Fruit fly (Drosophila melanogaster): ENCODE results near the gene CG14841.

CG14841 gene

DNA sequence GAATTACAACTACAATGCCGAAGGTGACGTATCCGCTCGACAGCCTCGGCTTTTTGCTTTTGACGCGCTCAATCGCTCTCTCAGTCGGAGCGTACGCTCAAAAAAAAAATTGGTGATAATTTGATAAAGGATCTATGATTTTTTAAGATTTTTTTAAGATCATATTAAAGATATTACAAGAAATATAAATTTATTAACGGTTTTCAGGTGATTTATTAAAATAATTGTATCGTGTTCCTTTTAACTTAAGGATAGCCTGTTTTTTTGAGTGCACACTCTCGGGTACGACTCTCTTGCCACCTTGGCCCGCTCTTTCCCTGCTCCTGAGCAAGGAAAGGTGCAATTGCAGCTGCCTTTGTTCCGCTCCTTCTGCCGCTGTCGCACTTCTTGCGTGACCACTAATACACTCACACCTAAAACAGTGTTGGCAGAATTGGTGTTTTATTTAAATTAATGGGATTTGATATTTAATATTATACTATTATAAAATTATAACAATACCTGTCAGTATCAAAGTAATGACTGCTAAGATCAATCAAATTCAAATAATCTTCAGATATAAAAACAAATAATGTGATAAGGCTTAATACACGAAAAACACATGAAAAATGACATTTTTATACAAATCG is 15.8 kb upstream of the CG14841 start (continued):
- TF ChIP-seq tio (GFP tag; optimal IDR thresholded peaks at IDR 0.05) (no peak), CG8290 (GFP tag; optimal IDR thresholded peaks at IDR 0.05) (no peak), CG8290 (tag; optimal IDR thresholded peaks at IDR 0.05) (no peak), Taf1 (GFP tag; IDR thresholded peaks at IDR 0.05) (peak; percentile 53; the same call in 1 of the 2 replicates), CG10267 (tag; optimal IDR thresholded peaks at IDR 0.05) (peak; percentile 89), vvl (GFP tag; IDR thresholded peaks at IDR 0.05) (peak; percentile 93), CG32532 (GFP tag; IDR thresholded peaks at IDR 0.05) (peak; percentile 85), pan (optimal IDR thresholded peaks at IDR 0.05) (no peak), pan (GFP tag; optimal IDR thresholded peaks at IDR 0.05 in 1 of 2, IDR thresholded peaks at IDR 0.05 in 1 of 2) (peak in 1 of 2 experiments; percentile 88), Dad (GFP tag; optimal IDR thresholded peaks at IDR 0.05) (peak; percentile 20), CG12391 (tag; optimal IDR thresholded peaks at IDR 0.05) (peak; percentile 87), ase (GFP tag; IDR thresholded peaks at IDR 0.05) (peak; percentile 44; the same call in 2 of the 3 replicates), NK7.1 (GFP tag; optimal IDR thresholded peaks at IDR 0.05) (no peak), Mad (GFP tag; optimal IDR thresholded peaks at IDR 0.05) (peak; percentile 25), CG6683 (GFP tag; optimal IDR thresholded peaks at IDR 0.05) (no peak), CG2120 (GFP tag; optimal IDR thresholded peaks at IDR 0.05) (no peak), tgo (GFP tag; IDR thresholded peaks at IDR 0.05) (peak; percentile 74), Camta (GFP tag; optimal IDR thresholded peaks at IDR 0.05) (peak; percentile 7), CG4854 (GFP tag; optimal IDR thresholded peaks at IDR 0.05) (no peak), gt (GFP tag; IDR thresholded peaks at IDR 0.05) (no peak; the same call in 1 of the 2 replicates), h (optimal IDR thresholded peaks at IDR 0.05) (no peak), zen2 (GFP tag; IDR thresholded peaks at IDR 0.05; ENCODE audit: partially characterized antibody) (no peak), CG7963 (GFP tag; IDR thresholded peaks at IDR 0.05; ENCODE audit: partially characterized antibody) (no peak), tap (tag; optimal IDR thresholded peaks at IDR 0.05) (no peak), CG16813 (GFP tag; IDR thresholded peaks at IDR 0.05; ENCODE audit: partially characterized antibody) (no peak), pnt (GFP tag; optimal IDR thresholded peaks at IDR 0.05) (no peak), CrebB (tag; optimal IDR thresholded peaks at IDR 0.05) (peak; percentile 78), CG12942 (GFP tag; optimal IDR thresholded peaks at IDR 0.05) (peak; percentile 52), wor (GFP tag; IDR thresholded peaks at IDR 0.05) (no peak), tna (GFP tag; IDR thresholded peaks at IDR 0.05; ENCODE audit: partially characterized antibody) (no peak), ci (GFP tag; IDR thresholded peaks at IDR 0.05) (peak; percentile 90), Tbp (GFP tag; optimal IDR thresholded peaks at IDR 0.05) (no peak), CG14667 (GFP tag; IDR thresholded peaks at IDR 0.05) (peak; percentile 72), CG11696 (GFP tag; IDR thresholded peaks at IDR 0.05) (peak; percentile 68; the same call in 1 of the 2 replicates), CG3726 (GFP tag; IDR thresholded peaks at IDR 0.05) (no peak), luna (GFP tag; optimal IDR thresholded peaks at IDR 0.05) (no peak), Sox102F (GFP tag; optimal IDR thresholded peaks at IDR 0.05) (peak; percentile 71), CG8281 (tag; optimal IDR thresholded peaks at IDR 0.05) (peak; percentile 39), sqz (GFP tag; optimal IDR thresholded peaks at IDR 0.05) (no peak), pho (GFP tag; optimal IDR thresholded peaks at IDR 0.05) (peak; percentile 9), CG10543 (GFP tag; optimal IDR thresholded peaks at IDR 0.05) (peak; percentile 36), CG6791 (GFP tag; IDR thresholded peaks at IDR 0.05; ENCODE audit: partially characterized antibody) (no peak), zen (tag; optimal IDR thresholded peaks at IDR 0.05) (peak; percentile 95), pb (GFP tag; optimal IDR thresholded peaks at IDR 0.05) (no peak), nerfin-1 (tag; optimal IDR thresholded peaks at IDR 0.05) (peak; percentile 60), caup (GFP tag; optimal IDR thresholded peaks at IDR 0.05; ENCODE audit: severe bottlenecking) (peak; percentile 75), maf-S (GFP tag; optimal IDR thresholded peaks at IDR 0.05) (no peak), az2 (GFP tag; optimal IDR thresholded peaks at IDR 0.05) (peak; percentile 72), CG8478 (optimal IDR thresholded peaks at IDR 0.05) (no peak), Sox100B (GFP tag; optimal IDR thresholded peaks at IDR 0.05) (no peak), CG2116 (GFP tag; optimal IDR thresholded peaks at IDR 0.05) (peak; percentile 61), Elba2 (GFP tag; optimal IDR thresholded peaks at IDR 0.05) (peak; percentile 58)

Measured in whole organism, embryonic.